In genomic region chr3L:22843094-22843493, dm6 we compare ENCODE assay signal across 3 fruit fly cellular contexts.
TF ChIP-seq lines count a peak whose summit lies in the region.

No protein-coding gene starts in this region.

- TF ChIP-seq CTCF in whole organism, embryonic (GFP tag; optimal IDR thresholded peaks at IDR 0.05; lab: Kevin White, UChicago): no peak

TF ChIP-seq in whole organism, embryonic, 481 proteins besides CTCF, POLR2A, EP300 and RAD21 (continues in another document):
- peak; percentile 13; the same call in 1 of the 2 replicates for TF ChIP-seq unc-4 (GFP tag; IDR thresholded peaks at IDR 0.05; lab: Robert Waterston, UW; ENCODE audit: partially characterized antibody)
- TF ChIP-seq CG17912 (GFP tag; optimal IDR thresholded peaks at IDR 0.05; lab: Kevin White, UChicago): no peak
- TF ChIP-seq Scr (GFP tag; IDR thresholded peaks at IDR 0.05; lab: Robert Waterston, UW; ENCODE audit: partially characterized antibody): peak; percentile 67
- peak; percentile 77 for TF ChIP-seq bbx (GFP tag; IDR thresholded peaks at IDR 0.05; lab: Robert Waterston, UW; ENCODE audit: partially characterized antibody)
- peak; percentile 82 for TF ChIP-seq mld (GFP tag; IDR thresholded peaks at IDR 0.05; lab: Robert Waterston, UW; ENCODE audit: partially characterized antibody)
- TF ChIP-seq Hsf (GFP tag; optimal IDR thresholded peaks at IDR 0.05; lab: Kevin White, UChicago): no peak
- TF ChIP-seq CG1024 (GFP tag; IDR thresholded peaks at IDR 0.05; lab: Robert Waterston, UW): no peak
- TF ChIP-seq amos (GFP tag; IDR thresholded peaks at IDR 0.05; lab: Robert Waterston, UW; ENCODE audit: partially characterized antibody): peak; percentile 83
- TF ChIP-seq CG9727 (GFP tag; optimal IDR thresholded peaks at IDR 0.05; lab: Kevin White, UChicago): no peak
- TF ChIP-seq Bdp1 (GFP tag; optimal IDR thresholded peaks at IDR 0.05; lab: Kevin White, UChicago): peak; percentile 98
- TF ChIP-seq CG34224 (GFP tag; IDR thresholded peaks at IDR 0.05; lab: Robert Waterston, UW; ENCODE audit: partially characterized antibody): peak; percentile 70
- no peak for TF ChIP-seq CG4707 (GFP tag; optimal IDR thresholded peaks at IDR 0.05; lab: Kevin White, UChicago)
- peak; percentile 69 for TF ChIP-seq tna (GFP tag; IDR thresholded peaks at IDR 0.05; lab: Robert Waterston, UW; ENCODE audit: partially characterized antibody)
- TF ChIP-seq Opbp (GFP tag; IDR thresholded peaks at IDR 0.05; lab: Robert Waterston, UW; ENCODE audit: partially characterized antibody): peak; percentile 87
- peak; percentile 80 for TF ChIP-seq Bgb (GFP tag; IDR thresholded peaks at IDR 0.05; lab: Robert Waterston, UW; ENCODE audit: partially characterized antibody)
- peak; percentile 93 for TF ChIP-seq CG6791 (GFP tag; IDR thresholded peaks at IDR 0.05; lab: Robert Waterston, UW; ENCODE audit: partially characterized antibody)
- peak; percentile 82 for TF ChIP-seq nerfin-2 (GFP tag; IDR thresholded peaks at IDR 0.05; lab: Robert Waterston, UW; ENCODE audit: partially characterized antibody)
- TF ChIP-seq CG14860 (GFP tag; IDR thresholded peaks at IDR 0.05; lab: Robert Waterston, UW; ENCODE audit: partially characterized antibody): peak; percentile 77
- TF ChIP-seq knrl (GFP tag; IDR thresholded peaks at IDR 0.05; lab: Robert Waterston, UW; ENCODE audit: partially characterized antibody): peak; percentile 62; the same call in 2 of the 3 replicates
- 0 out of 4 replicates have a peak, but pooled peaks have one; percentile 36 for TF ChIP-seq Dll (GFP tag; IDR thresholded peaks at IDR 0.05; lab: Robert Waterston, UW; ENCODE audit: partially characterized antibody)
- peak; percentile 21 for TF ChIP-seq Med (GFP tag; lab: Kevin White, UChicago)
- TF ChIP-seq vnd (GFP tag; IDR thresholded peaks at IDR 0.05; lab: Robert Waterston, UW; ENCODE audit: partially characterized antibody): peak; percentile 64; the same call in 2 of the 3 replicates
- peak; percentile 78; the same call in 1 of the 2 replicates for TF ChIP-seq CG42726 (GFP tag; IDR thresholded peaks at IDR 0.05; lab: Robert Waterston, UW; ENCODE audit: partially characterized antibody)
- peak; percentile 39 for TF ChIP-seq CG6254 (GFP tag; optimal IDR thresholded peaks at IDR 0.05; lab: Kevin White, UChicago)

TF ChIP-seq in whole organism, prepupa, 60 proteins besides CTCF, POLR2A, EP300 and RAD21:
- peak; percentile 55 for TF ChIP-seq svp (GFP tag; lab: Kevin White, UChicago)
- no peak for TF ChIP-seq achi (GFP tag; optimal IDR thresholded peaks at IDR 0.05; lab: Kevin White, UChicago)
- TF ChIP-seq Eip78C (GFP tag; lab: Kevin White, UChicago): peak; percentile 40
- no peak for TF ChIP-seq CG6808 (GFP tag; optimal IDR thresholded peaks at IDR 0.05; lab: Kevin White, UChicago)
TF ChIP-seq in whole organism, prepupa: peak in this region for 2.

TF ChIP-seq in whole organism, wandering third instar larva, 38 proteins besides CTCF, POLR2A, EP300 and RAD21:
- TF ChIP-seq Rel (GFP tag; optimal IDR thresholded peaks at IDR 0.05; lab: Kevin White, UChicago) (no peak), Rel (tag; optimal IDR thresholded peaks at IDR 0.05; lab: Kevin White, UChicago) (peak; percentile 15), Hr78 (GFP tag; optimal IDR thresholded peaks at IDR 0.05; lab: Kevin White, UChicago) (no peak)
TF ChIP-seq in whole organism, wandering third instar larva: peak in this region for 1.
